Worm (Caenorhabditis elegans): ENCODE data around the gene K09C4.9.

Gene K09C4.9

ce11 chrX:3260509-3260908 is 11.1 kb downstream of the K09C4.9 start, which contains the start of gene lbp-2:
lbp-2 (plus strand) TSS chrX:3260610.
- no peak for TF ChIP-seq him-1 (tag; optimal IDR thresholded peaks at IDR 0.05)
- no peak for TF ChIP-seq F49E8.2 (tag; optimal IDR thresholded peaks at IDR 0.05; ENCODE audit: insufficient read depth)
- TF ChIP-seq mcd-1 (GFP tag; IDR thresholded peaks at IDR 0.05), result no peak
- TF ChIP-seq pha-4 (tag; optimal IDR thresholded peaks at IDR 0.05), result no peak
- no peak for TF ChIP-seq chd-7 (tag; optimal IDR thresholded peaks at IDR 0.05)
- no peak for TF ChIP-seq ccch-3 (GFP tag; optimal IDR thresholded peaks at IDR 0.05)
- no peak for TF ChIP-seq tbx-9 (tag; optimal IDR thresholded peaks at IDR 0.05; ENCODE audit: borderline replicate concordance)
- TF ChIP-seq K12H6.12 (tag; optimal IDR thresholded peaks at IDR 0.05), result no peak
- no peak for TF ChIP-seq F10E7.11 (tag; optimal IDR thresholded peaks at IDR 0.05)
- TF ChIP-seq ama-1 (optimal IDR thresholded peaks at IDR 0.05), result no peak
- TF ChIP-seq ama-1 (GFP tag; optimal IDR thresholded peaks at IDR 0.05), result no peak

ce11 chrX:3258842-3259241 is 12.7 kb downstream of the K09C4.9 start, which contains the start of gene lbp-1:
lbp-1 (plus strand) TSS chrX:3259142.
- TF ChIP-seq egl-44 (GFP tag; IDR thresholded peaks at IDR 0.05) (no peak), B0336.3 (GFP tag; IDR thresholded peaks at IDR 0.05) (no peak), bed-2 (GFP tag; IDR thresholded peaks at IDR 0.05) (0 out of 2 replicates have a peak, but pooled peaks have one; percentile 13)

DNA sequence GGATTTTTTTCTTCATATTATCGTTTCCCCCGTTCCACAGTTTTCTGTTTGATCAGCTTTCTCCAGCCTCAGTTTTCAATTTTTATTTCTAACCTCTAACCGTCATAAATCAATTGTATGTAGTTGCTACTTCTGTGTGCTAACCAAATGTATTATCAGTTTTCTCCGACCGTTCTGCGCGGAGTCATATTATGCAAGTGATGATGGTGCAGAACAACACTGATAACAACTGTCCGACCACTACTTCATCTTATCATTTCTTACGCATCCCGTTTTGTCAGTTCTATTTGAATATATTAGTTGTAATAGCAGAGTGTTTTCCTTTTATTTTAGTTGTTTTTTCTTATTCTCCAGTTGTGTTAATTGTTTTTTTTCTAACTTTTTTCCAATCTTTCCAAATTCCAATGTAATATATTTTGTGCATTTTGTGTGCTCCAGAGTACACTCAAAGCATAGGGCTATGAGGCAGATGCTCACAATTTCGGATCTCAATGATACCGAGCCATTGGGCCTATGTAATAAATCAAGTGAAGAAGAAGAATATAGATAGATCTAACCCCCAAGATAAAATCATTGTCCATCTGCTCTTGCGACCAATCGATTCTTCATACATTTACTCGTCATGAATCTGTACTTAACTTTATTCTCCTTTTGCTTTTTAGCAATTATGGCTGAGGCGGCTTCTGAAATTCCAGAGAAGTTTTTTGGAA is 14.6 kb downstream of the K09C4.9 start, which contains the start of gene lbp-3:
Gene lbp-3, plus strand, starts transcription at position 589 of the 710 bp plus-strand sequence.
- TF ChIP-seq ZK185.1 (tag; optimal IDR thresholded peaks at IDR 0.05; ENCODE audit: poor library complexity, severe bottlenecking) (no peak), nhr-80 (tag; optimal IDR thresholded peaks at IDR 0.05) (peak; percentile 93)

DNA sequence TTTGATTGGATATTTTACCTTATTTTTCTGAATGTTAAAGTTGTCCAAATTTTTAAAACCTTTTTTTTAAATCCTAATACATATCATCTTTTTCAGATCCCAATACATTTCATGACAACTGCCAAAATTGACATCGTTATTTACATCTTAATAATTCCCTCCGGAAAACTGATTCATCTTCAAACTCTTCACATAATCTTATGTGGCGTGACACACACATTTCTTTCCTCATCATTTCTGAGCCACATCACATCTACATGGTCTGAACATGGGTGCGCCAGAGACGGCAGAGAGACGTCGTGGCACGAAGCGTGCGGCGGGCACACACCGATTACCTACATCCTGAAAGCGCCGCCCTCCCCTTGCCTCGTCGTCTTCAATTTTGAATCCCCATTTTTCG is 19.1 kb downstream of the K09C4.9 start, which contains the start of gene tba-9:
Gene tba-9, plus strand, starts transcription at position 301 of the 400 bp plus-strand sequence.
- TF ChIP-seq zfh-2 (GFP tag; conservative IDR thresholded peaks at IDR 0.05) (peak; percentile 40), Y79H2A.3 (GFP tag; conservative IDR thresholded peaks at IDR 0.05) (no peak)

DNA sequence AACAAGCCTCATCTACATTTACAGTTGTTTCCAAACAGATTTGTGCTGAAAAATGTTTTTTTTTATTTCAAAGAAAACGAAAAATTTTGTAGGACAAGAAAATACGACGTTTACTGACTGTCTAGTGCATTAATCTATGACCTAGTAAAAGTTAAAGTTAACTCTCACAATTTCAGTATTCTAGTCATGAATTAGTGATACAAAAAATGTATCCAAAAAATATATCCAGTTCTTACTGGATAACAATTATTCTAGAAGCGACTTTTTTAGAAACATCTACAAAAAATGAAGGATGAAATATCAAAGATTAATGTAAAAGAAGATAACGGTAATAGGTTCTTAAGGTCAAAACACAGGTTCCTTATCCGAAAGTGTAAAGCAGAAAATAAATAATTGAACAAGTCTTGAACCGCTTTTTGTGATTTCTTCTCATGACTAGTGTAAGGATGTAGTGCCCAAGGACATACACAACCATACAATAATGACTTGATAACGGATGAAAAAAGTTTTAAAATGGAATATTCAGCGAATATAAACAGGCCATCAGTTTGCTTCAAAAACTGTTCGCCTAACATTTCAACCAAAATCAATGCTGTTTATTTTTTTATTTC is 21.0 kb downstream of the K09C4.9 start, which contains the start of gene pqn-37:
Gene pqn-37, minus strand, starts transcription at position 51 of the 611 bp plus-strand sequence.
- TF ChIP-seq F49E8.2 (tag; optimal IDR thresholded peaks at IDR 0.05; ENCODE audit: insufficient read depth), result no peak
- no peak for TF ChIP-seq snpc-1.3 (tag; optimal IDR thresholded peaks at IDR 0.05; ENCODE audit: insufficient read depth)
- no peak for TF ChIP-seq ztf-22 (GFP tag; optimal IDR thresholded peaks at IDR 0.05)
- no peak for TF ChIP-seq nhr-90 (tag; optimal IDR thresholded peaks at IDR 0.05)
- TF ChIP-seq ceh-27 (GFP tag; optimal IDR thresholded peaks at IDR 0.05), result no peak
- no peak for TF ChIP-seq F52B5.7 (tag; optimal IDR thresholded peaks at IDR 0.05)
- no peak for TF ChIP-seq Y53F4B.3 (GFP tag; IDR thresholded peaks at IDR 0.05)
- no peak for TF ChIP-seq athp-1 (tag; optimal IDR thresholded peaks at IDR 0.05)
- TF ChIP-seq somi-1 (GFP tag; optimal IDR thresholded peaks at IDR 0.05), result no peak
- TF ChIP-seq F57C9.4 (tag; optimal IDR thresholded peaks at IDR 0.05), result no peak
- no peak for TF ChIP-seq pha-4 (tag; optimal IDR thresholded peaks at IDR 0.05)
- no peak for TF ChIP-seq nhr-27 (tag; optimal IDR thresholded peaks at IDR 0.05)
- no peak for TF ChIP-seq zfh-2 (GFP tag; conservative IDR thresholded peaks at IDR 0.05)
- TF ChIP-seq C06A6.2 (GFP tag; conservative IDR thresholded peaks at IDR 0.05), result no peak
- TF ChIP-seq let-526 (GFP tag; IDR thresholded peaks at IDR 0.05), result no peak
- TF ChIP-seq F23B12.7 (tag; optimal IDR thresholded peaks at IDR 0.05; ENCODE audit: insufficient read depth), result no peak
- no peak for TF ChIP-seq Y53G8AR.9 (GFP tag; conservative IDR thresholded peaks at IDR 0.05)
- TF ChIP-seq hsf-1 (GFP tag; IDR thresholded peaks at IDR 0.05), result no peak
- no peak for TF ChIP-seq B0261.1 (tag; optimal IDR thresholded peaks at IDR 0.05)
- TF ChIP-seq him-1 (tag; optimal IDR thresholded peaks at IDR 0.05), result no peak
